Fruit fly (Drosophila melanogaster) whole organism, embryonic: ENCODE data around the gene TFAM.
A peak's percentile ranks its signal among the peaks of the same experiment; 100 is the strongest.

Source experiments
- Atf6 ChIP-seq: fragments of 200-800 bp; sonication (Bioruptor generic); IDR thresholded peaks from 2 replicates; pipeline ENCODE4 v1.3.6; 2022; ENCODE audit warnings: missing biosample characterization, missing genetic modification characterization
- Bgb ChIP-seq: fragments of 200-800 bp; sonication (Bioruptor generic); IDR thresholded peaks from 2 replicates; pipeline ENCODE4 v1.3.6; 2022; ENCODE audit warnings: missing biosample characterization, missing genetic modification characterization; ENCODE audit not compliant: partially characterized antibody
- CG13894 ChIP-seq: fragments of 200-800 bp; sonication (Bioruptor generic); optimal IDR thresholded peaks from 3 replicates; lab custom pipeline; 2018; ENCODE audit warnings: missing biosample characterization, mild to moderate bottlenecking, missing genetic modification characterization, moderate library complexity
- CG1529 ChIP-seq: fragments of 200-800 bp; sonication (Bioruptor generic); optimal IDR thresholded peaks from 3 replicates; lab custom pipeline; 2018; ENCODE audit warnings: missing biosample characterization, missing genetic modification characterization
- CG15514 ChIP-seq: fragments of 200-800 bp; sonication (Bioruptor generic); optimal IDR thresholded peaks from 3 replicates; lab custom pipeline; 2017; ENCODE audit warnings: missing biosample characterization, missing genetic modification characterization, mild to moderate bottlenecking, moderate library complexity, missing genetic modification reagents
- CG1603 ChIP-seq: fragments of 200-800 bp; sonication (Bioruptor generic); optimal IDR thresholded peaks from 2 replicates; lab custom pipeline; 2019; ENCODE audit warnings: missing biosample characterization, mild to moderate bottlenecking, missing genetic modification characterization, moderate library complexity
- CG17359 ChIP-seq: fragments of 200-800 bp; sonication (Bioruptor generic); optimal IDR thresholded peaks from 3 replicates; lab custom pipeline; 2018; ENCODE audit warnings: missing biosample characterization, mild to moderate bottlenecking, missing genetic modification characterization, moderate library complexity
- CG17385 ChIP-seq: fragments of 200-800 bp; sonication (Bioruptor generic); optimal IDR thresholded peaks from 3 replicates; lab custom pipeline; 2018; ENCODE audit warnings: missing biosample characterization, mild to moderate bottlenecking, missing genetic modification characterization
- CG17829 ChIP-seq: fragments of 200-800 bp; optimal IDR thresholded peaks from 2 replicates; lab custom pipeline; 2019; ENCODE audit warnings: missing biosample characterization, mild to moderate bottlenecking, missing genetic modification characterization, moderate library complexity
- CG18599 ChIP-seq: fragments of 200-800 bp; sonication (Bioruptor generic); optimal IDR thresholded peaks from 3 replicates; lab custom pipeline; 2017; ENCODE audit warnings: missing biosample characterization, missing genetic modification characterization, mild to moderate bottlenecking, moderate library complexity, missing genetic modification reagents
- CG18764 ChIP-seq: fragments of 200-800 bp; sonication (Bioruptor generic); optimal IDR thresholded peaks from 3 replicates; lab custom pipeline; 2016; ENCODE audit warnings: missing biosample characterization, missing genetic modification characterization
- CG30020 ChIP-seq: fragments of 200-800 bp; optimal IDR thresholded peaks from 2 replicates; lab custom pipeline; 2019; ENCODE audit warnings: missing biosample characterization, mild to moderate bottlenecking, missing genetic modification characterization, moderate library complexity
- CG34376 ChIP-seq: fragments of 200-800 bp; sonication (Bioruptor generic); optimal IDR thresholded peaks from 2 replicates; lab custom pipeline; 2018; ENCODE audit warnings: missing biosample characterization, mild to moderate bottlenecking, missing genetic modification characterization
- CG3847 ChIP-seq: fragments of 200-800 bp; sonication (Bioruptor generic); IDR thresholded peaks from 2 replicates; pipeline ENCODE4 v1.3.6; 2022; ENCODE audit warnings: missing biosample characterization, missing genetic modification characterization
- CG4854 ChIP-seq: fragments of 200-800 bp; sonication (Bioruptor generic); optimal IDR thresholded peaks from 2 replicates; lab custom pipeline; 2016; ENCODE audit warnings: missing biosample characterization, missing genetic modification characterization, inconsistent platforms
- CG7928 ChIP-seq: fragments of 200-800 bp; sonication (Bioruptor generic); optimal IDR thresholded peaks from 2 replicates; lab custom pipeline; 2017; ENCODE audit warnings: missing biosample characterization, mild to moderate bottlenecking, missing genetic modification characterization
- CG8089 ChIP-seq: fragments of 200-800 bp; sonication (Bioruptor generic); optimal IDR thresholded peaks from 3 replicates; lab custom pipeline; 2016; ENCODE audit warnings: missing biosample characterization, missing genetic modification characterization
- Dp ChIP-seq: fragments of 200-800 bp; sonication (Bioruptor generic); optimal IDR thresholded peaks from 2 replicates; lab custom pipeline; 2018; ENCODE audit warnings: missing biosample characterization, mild to moderate bottlenecking, missing genetic modification characterization, moderate library complexity
- Drgx ChIP-seq: fragments of 200-800 bp; sonication (Bioruptor generic); IDR thresholded peaks from 2 replicates; pipeline ENCODE4 v1.3.6; 2022; ENCODE audit warnings: missing biosample characterization, missing genetic modification characterization
- E2f1 ChIP-seq: fragments of 200-800 bp; sonication (Bioruptor generic); IDR thresholded peaks from 2 replicates; pipeline ENCODE4 v1.3.6; 2022; ENCODE audit warnings: missing biosample characterization, missing genetic modification characterization
- E2f2 ChIP-seq: fragments of 200-800 bp; sonication (Bioruptor generic); IDR thresholded peaks from 2 replicates; pipeline ENCODE4 v1.3.6; 2022; ENCODE audit warnings: missing biosample characterization, missing genetic modification characterization
- HHEX ChIP-seq: fragments of 200-800 bp; sonication (Bioruptor generic); optimal IDR thresholded peaks from 3 replicates; lab custom pipeline; 2017; ENCODE audit warnings: missing biosample characterization, mild to moderate bottlenecking, missing genetic modification characterization, missing genetic modification reagents
- Lhr ChIP-seq: fragments of 200-800 bp; sonication (Bioruptor generic); optimal IDR thresholded peaks from 3 replicates; lab custom pipeline; 2017; ENCODE audit warnings: mild to moderate bottlenecking, missing biosample characterization, missing genetic modification reagents, missing genetic modification characterization
- MBD-R2 ChIP-seq: fragments of 200-800 bp; sonication (Bioruptor generic); IDR thresholded peaks from 2 replicates; pipeline ENCODE4 v1.3.6; 2022; ENCODE audit warnings: missing biosample characterization, missing genetic modification characterization
- Med ChIP-seq: fragments of 200-800 bp; sonication (Bioruptor generic); peaks from one replicate; lab custom pipeline; 2016; ENCODE audit warnings: missing biosample characterization, missing genetic modification characterization, mild to moderate bottlenecking, inconsistent platforms, moderate library complexity
- NFAT ChIP-seq: fragments of 200-800 bp; sonication (Bioruptor generic); IDR thresholded peaks from 2 replicates; pipeline ENCODE4 v1.3.6; 2022; ENCODE audit warnings: missing biosample characterization, missing genetic modification characterization
- Scr ChIP-seq: fragments of 200-800 bp; sonication (Bioruptor generic); IDR thresholded peaks from 2 replicates; pipeline ENCODE4 v1.3.6; 2022; ENCODE audit warnings: missing biosample characterization, missing genetic modification characterization; ENCODE audit not compliant: partially characterized antibody
- Sry-δ ChIP-seq: fragments of 200-800 bp; sonication (Bioruptor generic); optimal IDR thresholded peaks from 2 replicates; lab custom pipeline; 2016; ENCODE audit warnings: missing biosample characterization, missing genetic modification characterization
- Vsx1 ChIP-seq: fragments of 200-800 bp; sonication (Bioruptor generic); optimal IDR thresholded peaks from 2 replicates; lab custom pipeline; 2017; ENCODE audit warnings: missing biosample characterization, mild to moderate bottlenecking, missing genetic modification characterization, missing genetic modification reagents
- al ChIP-seq: fragments of 200-800 bp; sonication (Bioruptor generic); IDR thresholded peaks from 2 replicates; pipeline ENCODE4 v1.3.6; 2022; ENCODE audit warnings: missing biosample characterization, missing genetic modification characterization
- amos ChIP-seq: fragments of 200-800 bp; sonication (Bioruptor generic); IDR thresholded peaks from 2 replicates; pipeline ENCODE4 v1.3.6; 2022; ENCODE audit warnings: missing biosample characterization, missing genetic modification characterization; ENCODE audit not compliant: partially characterized antibody
- ci ChIP-seq: fragments of 200-800 bp; sonication (Bioruptor generic); IDR thresholded peaks from 3 replicates; pipeline ENCODE4 v1.3.6; 2022; ENCODE audit warnings: missing biosample characterization, missing genetic modification characterization
- disco-r ChIP-seq: fragments of 200-800 bp; sonication (Bioruptor generic); optimal IDR thresholded peaks from 2 replicates; lab custom pipeline; 2016; ENCODE audit warnings: missing biosample characterization, missing genetic modification characterization
- dysf ChIP-seq: fragments of 200-800 bp; sonication (Bioruptor generic); IDR thresholded peaks from 3 replicates; pipeline ENCODE4 v1.3.6; 2022; ENCODE audit warnings: missing biosample characterization, missing genetic modification characterization
- ems ChIP-seq: fragments of 200-800 bp; sonication (Bioruptor generic); optimal IDR thresholded peaks from 3 replicates; lab custom pipeline; 2016; ENCODE audit warnings: missing biosample characterization, missing genetic modification characterization
- eve ChIP-seq, 2 experiments: fragments of >200 bp; optimal IDR thresholded peaks; 2 replicates each; lab custom pipeline; 2017; ENCODE audit warnings: missing biosample characterization in 2 of 2, missing genetic modification characterization in 2 of 2
- ftz-f1 ChIP-seq: fragments of 200-800 bp; sonication (Bioruptor generic); optimal IDR thresholded peaks from 2 replicates; lab custom pipeline; 2016; ENCODE audit warnings: missing biosample characterization, missing genetic modification characterization
- gt ChIP-seq: fragments of 200-800 bp; sonication (Bioruptor generic); IDR thresholded peaks from 2 replicates; pipeline ENCODE4 v1.3.6; 2022; ENCODE audit warnings: missing biosample characterization, missing genetic modification characterization
- jing ChIP-seq: fragments of 200-800 bp; sonication (Bioruptor generic); optimal IDR thresholded peaks from 2 replicates; lab custom pipeline; 2018; ENCODE audit warnings: missing biosample characterization, mild to moderate bottlenecking, missing genetic modification characterization
- nerfin-1 ChIP-seq: fragments of 200-800 bp; sonication (Bioruptor generic); optimal IDR thresholded peaks from 3 replicates; lab custom pipeline; 2019; ENCODE audit warnings: missing biosample characterization, mild to moderate bottlenecking, missing genetic modification characterization, moderate library complexity
- pzg ChIP-seq: fragments of 200-800 bp; sonication (Bioruptor generic); optimal IDR thresholded peaks from 3 replicates; lab custom pipeline; 2018; ENCODE audit warnings: missing biosample characterization, mild to moderate bottlenecking, missing genetic modification characterization, moderate library complexity
- sens ChIP-seq: fragments of 200-800 bp; sonication (Bioruptor generic); peaks from one replicate; lab custom pipeline; 2016; ENCODE audit warnings: missing biosample characterization, missing genetic modification characterization
- slbo ChIP-seq: fragments of 200-800 bp; sonication (Bioruptor generic); IDR thresholded peaks from 2 replicates; pipeline ENCODE4 v1.3.6; 2022; ENCODE audit warnings: missing biosample characterization, missing genetic modification characterization
- stwl ChIP-seq: fragments of 200-800 bp; sonication (Bioruptor generic); optimal IDR thresholded peaks from 3 replicates; lab custom pipeline; 2018; ENCODE audit warnings: missing biosample characterization, mild to moderate bottlenecking, missing genetic modification characterization, moderate library complexity
- sug ChIP-seq: fragments of 200-800 bp; optimal IDR thresholded peaks from 2 replicates; lab custom pipeline; 2019; ENCODE audit warnings: missing biosample characterization, mild to moderate bottlenecking, missing genetic modification characterization, moderate library complexity
- tll ChIP-seq, 2 experiments: fragments of 200-800 bp in 1 of 2; fragments of >200 bp in 1 of 2; sonication (Bioruptor generic) in 1 of 2; optimal IDR thresholded peaks; 2 replicates each; lab custom pipeline; 2017 to 2019; ENCODE audit warnings: missing biosample characterization in 2 of 2, missing genetic modification characterization in 2 of 2, mild to moderate bottlenecking in 1 of 2, moderate library complexity in 1 of 2
- tna ChIP-seq: fragments of 200-800 bp; sonication (Bioruptor generic); IDR thresholded peaks from 2 replicates; pipeline ENCODE4 v1.3.6; 2022; ENCODE audit warnings: missing biosample characterization, missing genetic modification characterization; ENCODE audit not compliant: partially characterized antibody
- unc-4 ChIP-seq: fragments of 200-800 bp; sonication (Bioruptor generic); IDR thresholded peaks from 2 replicates; pipeline ENCODE4 v1.3.6; 2022; ENCODE audit warnings: missing biosample characterization, missing genetic modification characterization; ENCODE audit not compliant: partially characterized antibody
- vvl ChIP-seq: fragments of 200-800 bp; sonication (Bioruptor generic); IDR thresholded peaks from 2 replicates; pipeline ENCODE4 v1.3.6; 2022; ENCODE audit warnings: missing biosample characterization, missing genetic modification characterization
- zfh2 ChIP-seq: fragments of 200-800 bp; sonication (Bioruptor generic); optimal IDR thresholded peaks from 2 replicates; lab custom pipeline; 2016; ENCODE audit warnings: missing biosample characterization, missing genetic modification characterization

Gene TFAM

dm6 chr3R:20552093-20552492 lies 24.7 kb downstream of the TFAM start, which contains the start of gene Stat92E (continued):
- TF ChIP-seq vvl (0 out of 2 replicates have a peak, but pooled peaks have one; percentile 5), Sry-δ (GFP tag; lab: Kevin White, UChicago) (peak; percentile 32), Atf6 (no peak), CG13894 (no peak), sug (tag; lab: Kevin White, UChicago) (peak; percentile 90), CG15514 (GFP tag; lab: Kevin White, UChicago) (peak; percentile 14), CG30020 (tag; lab: Kevin White, UChicago) (no peak), stwl (tag; lab: Kevin White, UChicago) (peak; percentile 23), ems (GFP tag; lab: Kevin White, UChicago) (no peak), nerfin-1 (no peak), zfh2 (no peak), sens (GFP tag; lab: Kevin White, UChicago) (peak; percentile 76), Med (GFP tag; lab: Kevin White, UChicago) (peak; percentile 17), eve (GFP tag; optimal IDR thresholded peaks at IDR 0.05; lab: Kevin White, UChicago) (peak in 1 of 2 experiments; percentile 60), al (GFP tag; lab: Robert Waterston, UW) (no peak), CG1603 (tag; lab: Kevin White, UChicago) (peak; percentile 28), pzg (GFP tag; lab: Kevin White, UChicago) (peak; percentile 64), E2f1 (GFP tag; lab: Robert Waterston, UW) (no peak), CG18764 (GFP tag; lab: Kevin White, UChicago) (no peak), MBD-R2 (GFP tag; lab: Robert Waterston, UW) (0 out of 2 replicates have a peak, but pooled peaks have one; percentile 40), unc-4 (GFP tag; lab: Robert Waterston, UW) (peak; percentile 15; the same call in 1 of the 2 replicates), ftz-f1 (GFP tag; lab: Kevin White, UChicago) (no peak), CG34376 (GFP tag; lab: Kevin White, UChicago) (peak; percentile 7), Bgb (peak; percentile 39; the same call in 1 of the 2 replicates), E2f2 (GFP tag; lab: Robert Waterston, UW) (peak; percentile 96), CG4854 (no peak), CG8089 (GFP tag; lab: Kevin White, UChicago) (no peak), NFAT (GFP tag; lab: Robert Waterston, UW) (no peak), Vsx1 (GFP tag; lab: Kevin White, UChicago) (no peak), Lhr (GFP tag; lab: Kevin White, UChicago) (no peak), jing (GFP tag; lab: Kevin White, UChicago) (no peak), gt (GFP tag; lab: Robert Waterston, UW) (no peak), Scr (peak; percentile 37; the same call in 1 of the 2 replicates), ci (GFP tag; lab: Robert Waterston, UW) (0 out of 3 replicates have a peak, but pooled peaks have one; percentile 6), CG17829 (tag; lab: Kevin White, UChicago) (no peak), amos (GFP tag; lab: Robert Waterston, UW) (peak; percentile 22; the same call in 1 of the 2 replicates), Dp (GFP tag; lab: Kevin White, UChicago) (peak; percentile 95), CG17359 (tag; lab: Kevin White, UChicago) (no peak), dysf (GFP tag; lab: Robert Waterston, UW) (0 out of 3 replicates have a peak, but pooled peaks have one; percentile 6)

- TF ChIP-seq HHEX (GFP tag; lab: Kevin White, UChicago) (no peak), CG7928 (GFP tag; lab: Kevin White, UChicago) (peak; percentile 80), CG17385 (peak; percentile 24), Drgx (GFP tag; lab: Robert Waterston, UW) (0 out of 2 replicates have a peak, but pooled peaks have one; percentile 7), slbo (GFP tag; lab: Robert Waterston, UW) (no peak), disco-r (no peak), CG3847 (no peak), tna (GFP tag; lab: Robert Waterston, UW) (0 out of 2 replicates have a peak, but pooled peaks have one; percentile 15), CG18599 (GFP tag; lab: Kevin White, UChicago) (peak; percentile 10), tll (GFP tag; optimal IDR thresholded peaks at IDR 0.05; lab: Kevin White, UChicago) (peak in 1 of 2 experiments; percentile 74), ftz-f1 (GFP tag; lab: Kevin White, UChicago) (peak; percentile 8), nerfin-1 (peak; percentile 18), CG1529 (GFP tag; lab: Kevin White, UChicago) (no peak)
These were observed 25.2 kb downstream of the TFAM start for dm6 chr3R:20551487-20552079.
